Worm (Caenorhabditis elegans) whole organism, L4/young adult: ENCODE measurements around the gene mans-3.

Source experiments
- W03F9.2 ChIP-seq: fragments of 150-350 bp; optimal IDR thresholded peaks from 2 replicates; lab custom pipeline; 2014; ENCODE audit warnings: missing biosample characterization, missing genetic modification characterization
- dao-5 ChIP-seq: sonication (generic microtip); optimal IDR thresholded peaks from 2 replicates; lab custom pipeline; 2016; ENCODE audit warnings: missing genotype, missing genetic modification characterization, moderate library complexity, missing compliant biosample characterization
- him-1 ChIP-seq: sonication (generic microtip); optimal IDR thresholded peaks from 2 replicates; lab custom pipeline; 2016; ENCODE audit warnings: missing genotype, missing genetic modification reagents, missing genetic modification characterization, missing compliant biosample characterization

The mans-3 gene

DNA sequence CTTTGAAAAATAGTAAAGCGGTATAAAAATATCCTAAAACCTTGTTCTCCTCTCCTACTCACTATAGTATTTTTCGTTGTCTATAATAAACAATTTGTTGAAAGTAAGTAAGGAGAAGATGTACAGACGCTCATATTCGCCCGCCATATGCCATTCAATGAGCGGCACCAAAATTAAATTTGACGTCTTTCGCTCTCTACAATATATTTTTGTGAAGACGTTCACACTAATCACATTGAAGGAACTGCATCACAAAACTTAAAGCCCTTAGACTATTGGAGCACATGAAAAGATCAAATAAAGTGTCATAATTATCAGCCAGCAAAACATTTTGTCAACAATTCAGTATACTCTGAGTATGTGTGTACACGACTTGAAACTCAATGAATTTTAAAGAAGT lies 33.4 kb upstream of the mans-3 start:
- TF ChIP-seq him-1 (tag; lab: Kevin White, UChicago) (no peak), dao-5 (tag; lab: Kevin White, UChicago) (no peak), W03F9.2 (no peak)

DNA sequence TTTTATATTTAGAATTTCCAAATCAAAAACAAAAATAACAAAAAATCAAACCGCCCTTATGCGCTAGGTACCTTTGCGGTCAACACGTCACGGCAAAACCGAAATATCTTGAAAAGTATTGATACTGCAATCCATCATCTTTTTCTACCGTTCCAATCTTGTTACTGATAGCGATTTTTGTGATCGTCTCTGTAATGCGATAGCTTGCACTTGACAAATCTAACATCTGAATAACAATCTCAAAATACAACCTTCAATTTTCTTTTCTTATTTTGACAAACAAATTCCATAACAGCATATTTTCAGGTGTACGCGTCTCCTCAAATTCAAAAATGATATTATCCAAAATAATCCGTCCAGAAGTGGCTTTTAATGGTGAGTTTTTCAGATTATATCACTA lies 31.2 kb upstream of the mans-3 start, which contains the start of gene tbc-7:
TSS of gene tbc-7 (plus strand) at position 301 of the 400 bp plus-strand sequence.
- TF ChIP-seq W03F9.2, result no peak

DNA sequence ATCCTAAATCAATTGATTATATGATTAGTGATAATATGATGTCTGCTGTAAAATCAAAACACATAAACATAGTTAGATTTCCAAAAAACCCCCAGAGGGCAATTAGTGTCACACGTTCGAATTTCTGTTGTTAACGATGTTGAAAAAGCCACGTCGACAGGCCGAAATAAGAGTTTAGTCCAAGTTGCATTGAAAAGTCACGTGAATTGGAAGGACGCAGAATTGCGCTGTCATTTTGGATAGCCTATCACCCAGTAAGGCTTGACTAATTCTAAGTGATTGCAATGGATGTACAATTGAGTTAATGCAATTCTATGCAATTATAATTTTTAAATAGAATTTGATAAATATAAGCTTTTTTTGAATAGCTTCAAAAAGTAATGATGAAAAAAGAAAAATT lies 29.6 kb upstream of the mans-3 start:
- TF ChIP-seq him-1 (tag; lab: Kevin White, UChicago), result no peak
- no peak for TF ChIP-seq dao-5 (tag; lab: Kevin White, UChicago)
- no peak for TF ChIP-seq W03F9.2

DNA sequence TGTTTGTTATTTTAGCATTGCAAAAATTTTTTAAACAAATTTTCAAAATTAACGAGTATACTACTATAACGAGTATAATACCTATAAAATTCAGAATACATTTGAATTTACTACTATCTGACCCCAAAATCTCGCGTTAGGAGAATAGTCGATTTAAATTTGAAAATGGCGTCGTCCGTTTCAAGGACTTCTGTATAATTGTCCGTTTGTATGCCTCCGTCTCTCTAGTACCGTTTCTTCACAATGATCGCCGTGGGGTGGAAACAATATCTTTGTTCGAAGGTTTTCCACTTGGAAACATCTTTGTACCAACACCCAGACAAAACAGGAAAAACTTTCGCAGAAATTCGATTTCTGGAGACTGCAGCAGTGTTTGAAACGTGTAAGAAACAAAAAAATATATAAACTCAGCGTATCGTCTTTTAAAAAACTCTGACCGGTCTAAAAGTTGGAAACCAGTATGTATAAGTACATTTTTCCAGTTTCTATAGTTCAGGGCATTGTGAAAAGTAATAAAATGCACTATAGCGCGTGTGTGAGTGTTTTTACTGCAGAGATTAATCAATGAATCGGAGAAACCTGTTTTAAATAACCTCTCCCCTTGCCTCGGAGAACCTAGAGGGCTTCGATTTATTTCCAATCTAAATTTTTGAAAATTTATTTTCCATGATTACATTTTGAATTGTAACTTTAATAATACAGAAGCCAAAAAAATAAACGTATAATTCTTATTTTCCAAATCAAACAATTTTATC lies 27.3 kb upstream of the mans-3 start:
- TF ChIP-seq W03F9.2 (no peak), dao-5 (tag; lab: Kevin White, UChicago) (no peak), him-1 (tag; lab: Kevin White, UChicago) (no peak)

DNA sequence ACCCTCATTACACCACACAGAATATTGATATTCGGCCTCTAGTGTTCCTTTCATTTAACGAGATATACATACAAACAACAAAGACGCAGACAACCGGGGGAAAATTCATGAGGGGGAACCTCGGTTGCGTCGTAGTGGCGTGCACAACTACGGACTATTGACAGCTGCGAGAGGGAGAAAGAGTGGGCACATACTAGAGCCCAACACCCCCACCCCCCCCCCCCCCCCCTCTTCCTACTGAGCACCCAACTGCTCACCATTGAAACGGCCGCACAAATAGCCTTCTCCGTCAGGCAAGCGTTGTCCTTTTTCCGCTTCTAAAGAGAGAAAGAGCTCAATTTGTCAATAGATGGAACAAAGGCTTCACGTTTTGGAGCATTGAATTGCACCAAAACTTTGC lies 25.0 kb upstream of the mans-3 start:
- TF ChIP-seq dao-5 (tag; lab: Kevin White, UChicago), result no peak
- peak; percentile 45 for TF ChIP-seq him-1 (tag; lab: Kevin White, UChicago)
- TF ChIP-seq W03F9.2, result no peak

DNA sequence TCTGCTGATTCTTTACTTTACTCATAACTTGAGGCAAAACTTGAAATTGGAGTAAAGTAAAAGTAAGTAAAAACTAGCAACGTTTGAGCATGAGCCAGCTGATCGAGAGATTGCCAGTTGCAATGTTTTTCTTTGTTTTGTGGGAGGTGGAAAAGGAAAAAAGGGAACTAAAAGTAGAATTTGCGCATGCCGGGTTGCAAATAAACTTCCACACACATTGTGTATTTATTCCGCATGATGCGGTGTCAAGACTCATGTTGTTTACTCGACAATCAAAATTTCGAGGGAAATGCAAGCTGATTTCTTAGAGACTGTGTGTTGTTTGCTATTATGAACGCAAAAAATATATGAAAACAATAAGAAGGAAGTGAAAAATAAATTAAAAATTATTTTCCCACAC lies 22.8 kb upstream of the mans-3 start:
- TF ChIP-seq dao-5 (tag; lab: Kevin White, UChicago), result no peak

DNA sequence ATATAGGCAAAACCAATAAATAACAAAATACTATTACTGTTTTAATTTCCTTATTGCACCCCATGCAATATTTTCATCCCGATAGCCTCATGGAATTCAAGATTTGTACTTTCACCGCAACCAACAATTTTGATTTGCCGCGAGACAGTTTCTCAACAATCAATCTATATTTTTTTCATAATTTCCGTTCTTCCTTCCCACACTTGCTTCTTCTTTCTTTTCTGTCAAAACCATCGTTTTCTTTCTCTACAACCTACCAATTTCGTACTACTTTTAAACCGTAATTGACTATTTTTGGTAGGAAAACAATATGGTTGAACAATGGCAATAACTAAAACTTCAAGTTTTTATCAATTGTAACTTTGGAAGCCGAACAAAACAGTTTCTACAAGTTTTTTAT lies 17.3 kb upstream of the mans-3 start, which contains the start of gene C31H2.14:
TSS of gene C31H2.14 (plus strand) at position 301 of the 400 bp plus-strand sequence.
- TF ChIP-seq him-1 (tag; lab: Kevin White, UChicago), result no peak

DNA sequence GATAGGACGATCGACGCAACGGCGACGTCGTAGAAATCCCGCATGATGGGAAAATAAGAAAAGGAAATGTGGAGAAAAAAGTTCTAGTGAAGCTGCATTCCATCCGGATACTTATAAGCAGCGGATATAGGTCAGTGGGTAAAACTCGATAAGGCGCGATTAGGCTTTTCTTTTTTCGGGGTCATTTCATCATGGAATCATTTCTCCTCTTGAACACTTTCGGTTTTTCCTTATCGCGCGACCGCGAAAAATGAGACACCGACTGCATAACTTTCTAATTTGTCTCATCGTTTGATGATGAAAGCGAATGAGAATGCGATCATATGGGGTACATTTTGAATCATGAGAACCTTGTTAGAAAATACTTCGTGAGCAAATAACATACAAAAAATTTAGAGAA lies 14.8 kb upstream of the mans-3 start, which contains the start of gene dpy-8:
TSS of gene dpy-8 (minus strand) at position 88 of the 400 bp plus-strand sequence.
- TF ChIP-seq W03F9.2, result no peak
- TF ChIP-seq him-1 (tag; lab: Kevin White, UChicago), result no peak
- TF ChIP-seq dao-5 (tag; lab: Kevin White, UChicago), result no peak

DNA sequence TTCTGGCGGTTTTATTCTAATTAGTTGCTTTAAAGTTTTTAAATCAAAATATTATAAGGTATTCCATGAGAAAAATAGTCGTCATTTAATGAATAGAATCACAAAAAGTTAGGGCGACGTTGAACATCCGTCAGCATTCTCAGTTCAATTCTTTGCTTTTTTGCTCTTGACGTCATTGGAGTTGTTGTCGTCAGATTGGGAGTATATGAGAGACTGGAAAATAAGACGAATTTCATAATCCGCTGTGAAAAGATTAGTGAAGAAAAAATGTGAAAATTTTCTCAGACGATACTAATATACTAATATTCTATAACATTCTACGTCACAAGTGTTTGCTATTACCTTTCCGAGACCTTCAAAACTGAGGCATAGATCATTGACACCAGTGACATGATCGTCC lies 13.8 kb upstream of the mans-3 start:
- TF ChIP-seq him-1 (tag; lab: Kevin White, UChicago) (no peak), W03F9.2 (no peak), dao-5 (tag; lab: Kevin White, UChicago) (no peak)

DNA sequence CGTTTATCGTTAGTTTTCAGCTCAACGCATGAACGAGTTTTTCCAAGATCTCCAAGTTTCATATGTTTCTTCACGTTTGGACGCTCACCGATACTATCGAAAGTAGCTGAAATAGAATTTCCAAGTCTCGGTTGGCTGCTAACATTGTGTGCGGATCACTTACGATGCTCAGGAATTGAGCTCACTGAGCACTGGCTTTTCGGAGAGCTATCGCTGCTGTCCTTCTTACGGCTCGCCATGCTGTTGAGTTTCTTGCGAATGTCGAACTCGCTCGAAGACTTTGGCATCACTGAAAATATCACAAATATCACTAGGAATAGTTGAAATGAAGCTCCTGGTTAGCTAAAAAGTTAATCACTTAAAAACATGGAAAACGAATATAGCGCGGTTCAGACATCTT lies 13.3 kb upstream of the mans-3 start:
- no peak for TF ChIP-seq W03F9.2
- TF ChIP-seq him-1 (tag; lab: Kevin White, UChicago), result no peak
- no peak for TF ChIP-seq dao-5 (tag; lab: Kevin White, UChicago)

DNA sequence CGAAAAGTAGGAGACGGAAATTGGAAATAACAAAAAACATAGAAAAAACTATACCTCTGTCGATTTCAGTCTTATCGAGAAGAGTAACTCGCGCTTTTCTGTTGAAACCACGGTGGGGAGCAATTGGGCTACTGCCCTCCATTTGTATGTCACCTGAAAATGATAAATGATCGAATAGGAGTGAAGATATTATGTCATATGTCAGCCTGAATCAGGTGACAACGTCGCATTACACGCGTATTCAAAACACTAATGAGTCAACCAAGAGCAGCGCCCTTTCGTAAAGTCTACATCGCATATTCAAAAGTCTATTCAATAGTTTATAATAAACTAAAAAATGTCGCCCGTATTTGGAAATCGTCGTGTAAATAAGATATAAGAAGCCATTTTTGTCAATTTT lies 12.3 kb upstream of the mans-3 start:
- TF ChIP-seq W03F9.2 (no peak), him-1 (tag; lab: Kevin White, UChicago) (no peak), dao-5 (tag; lab: Kevin White, UChicago) (no peak)

DNA sequence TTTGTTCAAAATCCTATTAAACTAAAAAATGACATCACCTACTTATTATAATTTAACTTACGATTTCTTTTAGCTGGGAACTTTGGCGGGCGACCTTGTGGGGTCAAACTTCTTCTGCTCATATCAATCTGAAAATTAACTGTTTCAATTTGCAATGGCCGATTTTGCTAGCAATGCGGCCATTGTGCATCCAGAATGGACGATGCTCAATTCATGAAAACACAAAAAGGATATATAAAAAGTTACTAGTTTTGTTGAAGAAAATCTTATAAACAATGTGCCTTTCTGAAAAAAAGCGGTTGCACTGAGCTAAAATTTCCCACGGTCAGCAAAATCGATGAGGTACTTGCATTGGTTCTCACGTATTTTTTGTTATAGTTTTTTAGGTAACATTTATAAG lies 10.9 kb upstream of the mans-3 start, which contains the start of gene C31H2.3:
TSS of gene C31H2.3 (minus strand) at position 101 of the 400 bp plus-strand sequence.
- no peak for TF ChIP-seq dao-5 (tag; lab: Kevin White, UChicago)

DNA sequence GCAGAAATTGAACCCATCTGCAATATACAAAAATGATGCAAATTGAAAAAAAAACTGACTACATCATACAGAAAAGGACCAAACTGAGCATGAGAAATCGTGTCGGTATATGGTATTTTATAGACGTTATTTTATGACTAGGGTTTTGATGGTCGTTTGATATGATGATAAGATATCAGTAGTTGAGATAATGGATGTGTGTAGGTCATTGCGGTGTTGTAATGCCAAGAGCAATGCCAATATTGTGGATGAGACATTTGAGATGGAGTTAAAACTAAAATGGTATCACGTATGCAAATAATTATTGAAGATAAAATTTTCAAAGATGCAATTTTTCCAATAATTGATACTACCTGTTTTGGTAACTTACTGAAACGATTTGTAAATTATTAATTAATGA lies 5.5 kb upstream of the mans-3 start, which contains the start of gene C31H2.4:
TSS of gene C31H2.4 (minus strand) at position 19 of the 400 bp plus-strand sequence.
- TF ChIP-seq him-1 (tag; lab: Kevin White, UChicago) (no peak), dao-5 (tag; lab: Kevin White, UChicago) (no peak), W03F9.2 (no peak)

DNA sequence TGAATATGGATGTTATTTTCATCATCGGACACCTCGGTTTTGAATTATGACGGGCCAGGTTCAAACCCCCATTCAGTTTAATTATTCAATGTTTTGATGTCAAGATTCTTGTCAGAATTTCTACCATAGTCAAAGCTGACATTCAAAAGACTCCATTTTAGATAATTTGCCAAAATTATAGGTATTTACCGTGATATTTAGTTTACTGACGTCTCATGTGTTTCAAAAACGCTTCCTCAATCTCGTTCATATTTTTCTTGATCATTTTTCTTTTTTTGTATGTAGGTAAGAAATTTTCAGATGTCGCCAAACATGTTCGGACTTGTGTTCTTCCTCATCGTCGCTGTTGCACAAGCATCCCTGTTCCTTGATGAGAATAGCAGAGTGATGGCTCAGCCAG lies 2.4 kb upstream of the mans-3 start, which contains the start of gene EGAP5.1:
TSS of gene EGAP5.1 (plus strand) at position 301 of the 400 bp plus-strand sequence.
- TF ChIP-seq dao-5 (tag; lab: Kevin White, UChicago) (no peak), W03F9.2 (no peak), him-1 (tag; lab: Kevin White, UChicago) (no peak)

DNA sequence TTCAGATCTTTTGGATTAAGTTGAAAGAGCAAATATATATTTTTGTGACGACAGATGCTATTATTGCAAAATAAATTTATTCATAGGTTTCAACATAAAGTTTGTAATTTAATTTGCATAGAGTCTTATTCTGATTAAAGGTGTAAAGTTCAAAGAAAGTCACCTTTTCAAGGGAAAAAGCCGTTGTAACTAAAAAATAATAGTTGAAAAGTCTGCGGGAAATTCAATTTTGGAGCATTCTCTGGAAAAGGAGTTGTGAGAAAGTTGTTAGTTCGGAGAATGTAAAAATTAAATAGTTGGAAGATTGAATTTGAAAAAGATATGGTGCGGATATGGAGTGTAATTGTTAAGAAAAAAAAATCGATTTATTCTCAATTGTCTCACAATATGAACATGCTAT lies 1.1 kb upstream of the mans-3 start:
- no peak for TF ChIP-seq dao-5 (tag; lab: Kevin White, UChicago)
- no peak for TF ChIP-seq him-1 (tag; lab: Kevin White, UChicago)
- no peak for TF ChIP-seq W03F9.2
